Fruit fly (Drosophila melanogaster): ENCODE data around the gene CG6276.

DNA sequence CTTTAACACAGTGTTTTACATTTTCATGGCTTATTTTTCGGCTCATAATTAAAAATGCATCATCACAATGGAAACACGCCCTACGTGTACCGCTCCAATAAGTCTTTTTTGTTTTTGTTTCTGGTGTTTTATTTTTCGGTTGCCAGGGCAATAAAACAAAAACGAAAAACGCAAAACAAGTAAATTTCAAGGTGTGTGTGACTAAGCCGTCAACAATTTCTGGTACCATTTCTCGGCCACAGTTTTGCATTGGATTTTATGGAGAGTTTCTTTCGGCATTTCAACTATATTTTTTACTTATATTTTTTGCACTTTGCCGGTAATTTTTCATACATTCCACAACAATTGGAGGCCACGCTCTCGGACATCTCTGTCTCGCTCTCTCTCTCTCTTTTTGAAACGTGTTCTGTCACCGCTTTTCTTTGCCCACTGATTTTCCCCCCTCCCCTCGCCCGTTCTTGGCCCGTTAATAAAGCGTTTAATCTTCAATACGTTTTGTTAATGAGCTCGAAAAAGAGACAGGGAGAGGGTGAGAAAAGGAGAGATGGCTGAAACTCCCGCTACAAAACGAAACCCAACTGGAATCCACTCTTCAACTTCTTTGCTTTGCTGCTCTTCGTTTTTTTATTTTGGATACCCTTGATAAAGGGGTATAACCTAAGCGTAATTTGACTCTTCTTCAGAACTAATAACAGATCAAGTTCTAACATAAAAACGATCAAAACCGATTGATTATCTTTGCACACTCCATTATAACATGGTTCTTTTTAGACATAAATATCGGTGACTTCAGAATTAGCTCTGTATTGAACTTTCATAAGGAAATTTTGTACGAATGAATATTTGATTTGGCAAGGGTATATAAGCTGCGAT, 26.6 kb downstream of the CG6276 start:
- peak; percentile 50 for TF ChIP-seq Sox102F (GFP tag; optimal IDR thresholded peaks at IDR 0.05)
- TF ChIP-seq maf-S (GFP tag; optimal IDR thresholded peaks at IDR 0.05) = no peak
- peak; percentile 10 for TF ChIP-seq lbe (GFP tag; optimal IDR thresholded peaks at IDR 0.05)
- TF ChIP-seq fd96Cb (tag; optimal IDR thresholded peaks at IDR 0.05) = peak; percentile 25
- TF ChIP-seq pita (GFP tag; optimal IDR thresholded peaks at IDR 0.05) = no peak
- TF ChIP-seq CG17361 (GFP tag; IDR thresholded peaks at IDR 0.05) = no peak
- TF ChIP-seq crp (GFP tag; optimal IDR thresholded peaks at IDR 0.05) = no peak
- TF ChIP-seq CG9876 (GFP tag; optimal IDR thresholded peaks at IDR 0.05) = no peak
- TF ChIP-seq Lim3 (GFP tag; IDR thresholded peaks at IDR 0.05) = no peak
- TF ChIP-seq CG17186 (GFP tag; optimal IDR thresholded peaks at IDR 0.05) = no peak

Data from whole organism, embryonic.